Worm (Caenorhabditis elegans) whole organism, L3 larva: ENCODE results near the gene Y102A5C.27.

ENCODE experiments used
- ZK546.5 ChIP-seq: sonication (generic microtip); optimal IDR thresholded peaks from 2 replicates; lab custom pipeline; 2017; ENCODE audit warnings: missing biosample characterization, missing genetic modification characterization
- aly-2 ChIP-seq: fragments of 150-350 bp; optimal IDR thresholded peaks from 2 replicates; lab custom pipeline; 2014; ENCODE audit warnings: missing biosample characterization, missing genetic modification characterization
- ama-1 ChIP-seq: fragments of 150-350 bp; optimal IDR thresholded peaks from 2 replicates; lab custom pipeline; 2018
- ceh-16 ChIP-seq: sonication (generic microtip); optimal IDR thresholded peaks from 2 replicates; lab custom pipeline; 2017; ENCODE audit warnings: missing biosample characterization, missing genetic modification characterization
- ceh-28 ChIP-seq: fragments of 150-350 bp; optimal IDR thresholded peaks from 2 replicates; lab custom pipeline; 2014; ENCODE audit warnings: missing biosample characterization, missing genetic modification reagents, missing genetic modification characterization
- ceh-9 ChIP-seq: sonication (generic microtip); optimal IDR thresholded peaks from 2 replicates; lab custom pipeline; 2018; ENCODE audit warnings: missing biosample characterization, missing genetic modification characterization
- daf-12 ChIP-seq: fragments of 150-350 bp; optimal IDR thresholded peaks from 2 replicates; lab custom pipeline; 2014; ENCODE audit warnings: missing biosample characterization, missing genetic modification reagents, missing genetic modification characterization
- egl-27 ChIP-seq: sonication (generic microtip); optimal IDR thresholded peaks from 4 replicates; lab custom pipeline; 2017; ENCODE audit warnings: missing biosample characterization, missing genetic modification reagents, missing genetic modification characterization
- elt-1 ChIP-seq: fragments of 150-350 bp; optimal IDR thresholded peaks from 2 replicates; lab custom pipeline; 2014; ENCODE audit warnings: missing biosample characterization, missing genetic modification characterization
- elt-2 ChIP-seq: sonication (generic microtip); optimal IDR thresholded peaks from 2 replicates; lab custom pipeline; 2016; ENCODE audit warnings: missing genetic modification reagents, mild to moderate bottlenecking, missing genetic modification characterization, missing compliant biosample characterization
- elt-3 ChIP-seq, 3 experiments: fragments of 150-350 bp in 1 of 3; sonication (generic microtip) in 2 of 3; optimal IDR thresholded peaks; 2 replicates in 2 of 3; 4 replicates in 1 of 3; lab custom pipeline; 2014 to 2017; ENCODE audit warnings: missing biosample characterization in 3 of 3, missing genetic modification characterization in 3 of 3
- eor-1 ChIP-seq, 2 experiments: fragments of 150-350 bp; optimal IDR thresholded peaks; 2 replicates each; lab custom pipeline; 2014 to 2018; ENCODE audit warnings: missing biosample characterization in 2 of 2, missing genetic modification characterization in 2 of 2
- fkh-10 ChIP-seq: sonication (generic microtip); optimal IDR thresholded peaks from 2 replicates; lab custom pipeline; 2017; ENCODE audit warnings: missing biosample characterization, missing genetic modification reagents, missing genetic modification characterization
- fkh-2 ChIP-seq: fragments of 150-350 bp; optimal IDR thresholded peaks from 2 replicates; lab custom pipeline; 2014; ENCODE audit warnings: missing biosample characterization, missing genetic modification reagents, missing genetic modification characterization
- fos-1 ChIP-seq: fragments of 150-350 bp; optimal IDR thresholded peaks from 2 replicates; lab custom pipeline; 2014; ENCODE audit warnings: missing biosample characterization, missing genetic modification characterization
- jun-1 ChIP-seq: fragments of 150-350 bp; optimal IDR thresholded peaks from 2 replicates; lab custom pipeline; 2014; ENCODE audit warnings: missing biosample characterization, missing genetic modification reagents, missing genetic modification characterization
- lin-15B ChIP-seq: fragments of 150-350 bp; optimal IDR thresholded peaks from 2 replicates; lab custom pipeline; 2014; ENCODE audit warnings: missing biosample characterization, missing genetic modification characterization
- lin-39 ChIP-seq: fragments of 150-350 bp; optimal IDR thresholded peaks from 2 replicates; lab custom pipeline; 2018; ENCODE audit warnings: missing biosample characterization, missing genetic modification reagents, missing genetic modification characterization
- lsy-12 ChIP-seq: sonication (generic microtip); optimal IDR thresholded peaks from 2 replicates; lab custom pipeline; 2016; ENCODE audit warnings: mild to moderate bottlenecking, missing genetic modification characterization, missing compliant biosample characterization
- mdl-1 ChIP-seq: fragments of 150-350 bp; optimal IDR thresholded peaks from 2 replicates; lab custom pipeline; 2014; ENCODE audit warnings: missing biosample characterization, missing genetic modification characterization
- mml-1 ChIP-seq: fragments of 150-350 bp; sonication (generic microtip); optimal IDR thresholded peaks from 3 replicates; lab custom pipeline; 2014; ENCODE audit warnings: missing biosample characterization, missing genetic modification characterization
- nfya-1 ChIP-seq: sonication (generic microtip); optimal IDR thresholded peaks from 2 replicates; lab custom pipeline; 2017; ENCODE audit warnings: missing genetic modification characterization, mild to moderate bottlenecking, missing compliant biosample characterization, antibody characterized with exemption, moderate library complexity; ENCODE audit not compliant: insufficient read depth
- nhr-11 ChIP-seq: fragments of 150-350 bp; optimal IDR thresholded peaks from 2 replicates; lab custom pipeline; 2014; ENCODE audit warnings: missing biosample characterization, missing genetic modification characterization
- nhr-12 ChIP-seq: fragments of 150-350 bp; optimal IDR thresholded peaks from 2 replicates; lab custom pipeline; 2014; ENCODE audit warnings: missing biosample characterization, missing genetic modification characterization
- nhr-23 ChIP-seq: fragments of 150-350 bp; optimal IDR thresholded peaks from 2 replicates; lab custom pipeline; 2014; ENCODE audit warnings: missing biosample characterization, missing genetic modification reagents, missing genetic modification characterization
- nhr-237 ChIP-seq: fragments of 150-350 bp; optimal IDR thresholded peaks from 2 replicates; lab custom pipeline; 2014; ENCODE audit warnings: missing biosample characterization, missing genetic modification characterization
- nhr-25 ChIP-seq: sonication (generic microtip); optimal IDR thresholded peaks from 2 replicates; lab custom pipeline; 2017; ENCODE audit warnings: missing biosample characterization, missing genetic modification characterization
- nhr-28 ChIP-seq: fragments of 150-350 bp; optimal IDR thresholded peaks from 2 replicates; lab custom pipeline; 2014; ENCODE audit warnings: missing biosample characterization, missing genetic modification characterization
- nhr-43 ChIP-seq: sonication (generic microtip); optimal IDR thresholded peaks from 2 replicates; lab custom pipeline; 2016; ENCODE audit warnings: mild to moderate bottlenecking, missing genetic modification characterization, missing compliant biosample characterization; ENCODE audit not compliant: poor library complexity, severe bottlenecking
- nhr-76 ChIP-seq: fragments of 150-350 bp; sonication (generic microtip); optimal IDR thresholded peaks from 5 replicates; lab custom pipeline; 2014; ENCODE audit warnings: missing biosample characterization, missing genetic modification characterization
- nhr-77 ChIP-seq: fragments of 150-350 bp; optimal IDR thresholded peaks from 2 replicates; lab custom pipeline; 2014; ENCODE audit warnings: missing biosample characterization, missing genetic modification characterization
- sea-2 ChIP-seq: fragments of 150-350 bp; sonication (generic microtip); optimal IDR thresholded peaks from 4 replicates; lab custom pipeline; 2014; ENCODE audit warnings: missing biosample characterization, missing genetic modification reagents, missing genetic modification characterization
- skn-1 ChIP-seq: fragments of 150-350 bp; optimal IDR thresholded peaks from 2 replicates; lab custom pipeline; 2014; ENCODE audit warnings: missing biosample characterization, missing genetic modification characterization
- snpc-4 ChIP-seq: fragments of 150-350 bp; optimal IDR thresholded peaks from 2 replicates; lab custom pipeline; 2014; ENCODE audit warnings: missing biosample characterization, missing genetic modification characterization
- tbx-2 ChIP-seq: sonication (generic microtip); optimal IDR thresholded peaks from 2 replicates; lab custom pipeline; 2016; ENCODE audit warnings: mild to moderate bottlenecking, missing genetic modification characterization, missing compliant biosample characterization
- unc-62 ChIP-seq: fragments of 150-350 bp; sonication (generic microtip); optimal IDR thresholded peaks from 4 replicates; lab custom pipeline; 2014; ENCODE audit warnings: missing biosample characterization, missing genetic modification reagents, missing genetic modification characterization
- zag-1 ChIP-seq: fragments of 150-350 bp; optimal IDR thresholded peaks from 2 replicates; lab custom pipeline; 2014; ENCODE audit warnings: missing biosample characterization, missing genetic modification characterization
- ztf-11 ChIP-seq: fragments of 150-350 bp; optimal IDR thresholded peaks from 2 replicates; lab custom pipeline; 2014; ENCODE audit warnings: missing biosample characterization, missing genetic modification characterization
- ztf-4 ChIP-seq: fragments of 150-350 bp; optimal IDR thresholded peaks from 2 replicates; lab custom pipeline; 2014; ENCODE audit warnings: missing biosample characterization, missing genetic modification characterization

Gene Y102A5C.27

ce11 chrV:17000635-17001034 is 12.1 kb upstream of the Y102A5C.27 start:
- TF ChIP-seq nfya-1 (tag; lab: Kevin White, UChicago) (no peak), ceh-16 (no peak), mml-1 (tag; lab: Kevin White, UChicago) (no peak), zag-1 (tag; lab: Kevin White, UChicago) (no peak), nhr-11 (tag; lab: Kevin White, UChicago) (no peak), jun-1 (tag; lab: Kevin White, UChicago) (no peak), nhr-76 (tag; lab: Kevin White, UChicago) (no peak), ceh-28 (tag; lab: Kevin White, UChicago) (no peak), fkh-10 (GFP tag; lab: Kevin White, UChicago) (no peak), ztf-11 (tag; lab: Kevin White, UChicago) (no peak), lin-15B (tag; lab: Kevin White, UChicago) (no peak), lsy-12 (tag; lab: Kevin White, UChicago) (no peak), tbx-2 (tag; lab: Kevin White, UChicago) (no peak), fos-1 (no peak), skn-1 (no peak), nhr-25 (tag; lab: Kevin White, UChicago) (no peak), fkh-2 (tag; lab: Kevin White, UChicago) (no peak), nhr-28 (no peak), nhr-23 (no peak)

ce11 chrV:17000204-17000603 is 11.7 kb upstream of the Y102A5C.27 start, which contains the start of gene str-217:
Gene str-217, minus strand, starts transcription at chrV:17000304.
- TF ChIP-seq jun-1 (tag; lab: Kevin White, UChicago): no peak
- no peak for TF ChIP-seq egl-27
- TF ChIP-seq lin-15B (tag; lab: Kevin White, UChicago): no peak
- TF ChIP-seq nfya-1 (tag; lab: Kevin White, UChicago): no peak
- TF ChIP-seq daf-12 (tag; lab: Kevin White, UChicago): no peak
- TF ChIP-seq snpc-4 (tag; lab: Kevin White, UChicago): no peak
- TF ChIP-seq elt-3 (tag; optimal IDR thresholded peaks at IDR 0.05; lab: Kevin White, UChicago): no peak
- no peak for TF ChIP-seq ama-1 (lab: Kevin White, UChicago)
- TF ChIP-seq lin-39: no peak
- no peak for TF ChIP-seq nhr-77 (tag; lab: Kevin White, UChicago)
- no peak for TF ChIP-seq aly-2 (tag; lab: Kevin White, UChicago)
- TF ChIP-seq mdl-1: no peak
- no peak for TF ChIP-seq nhr-76 (tag; lab: Kevin White, UChicago)
- no peak for TF ChIP-seq ceh-28 (tag; lab: Kevin White, UChicago)
- TF ChIP-seq fkh-10 (GFP tag; lab: Kevin White, UChicago): no peak
- TF ChIP-seq mml-1 (tag; lab: Kevin White, UChicago): no peak
- TF ChIP-seq nhr-12: no peak
- TF ChIP-seq, all 47 proteins: peak for 0

- TF ChIP-seq elt-1 (tag; lab: Kevin White, UChicago): no peak
- TF ChIP-seq lsy-12 (tag; lab: Kevin White, UChicago): no peak
- no peak for TF ChIP-seq mdl-1
- TF ChIP-seq jun-1 (tag; lab: Kevin White, UChicago): no peak
- TF ChIP-seq eor-1 (tag; optimal IDR thresholded peaks at IDR 0.05; lab: Kevin White, UChicago): no peak
- no peak for TF ChIP-seq ceh-9 (tag; lab: Kevin White, UChicago)
- no peak for TF ChIP-seq fos-1
- no peak for TF ChIP-seq nfya-1 (tag; lab: Kevin White, UChicago)
- TF ChIP-seq nhr-237 (tag; lab: Kevin White, UChicago): no peak
- TF ChIP-seq egl-27: no peak
- TF ChIP-seq ZK546.5 (tag; lab: Kevin White, UChicago): no peak
- TF ChIP-seq sea-2 (GFP tag; lab: Kevin White, UChicago): no peak
- TF ChIP-seq nhr-12: no peak
- TF ChIP-seq elt-2 (tag; lab: Kevin White, UChicago): no peak
- TF ChIP-seq unc-62: no peak
Observed at ce11 chrV:16992383-16992782, 3.9 kb upstream of the Y102A5C.27 start.

- TF ChIP-seq ama-1 (lab: Kevin White, UChicago) (no peak), ZK546.5 (tag; lab: Kevin White, UChicago) (no peak), nfya-1 (tag; lab: Kevin White, UChicago) (no peak), fkh-2 (tag; lab: Kevin White, UChicago) (no peak), mml-1 (tag; lab: Kevin White, UChicago) (no peak), nhr-77 (tag; lab: Kevin White, UChicago) (no peak), ztf-4 (tag; lab: Kevin White, UChicago) (no peak), nhr-28 (no peak), ceh-16 (no peak), ceh-9 (tag; lab: Kevin White, UChicago) (no peak), elt-2 (tag; lab: Kevin White, UChicago) (no peak), nhr-43 (tag; lab: Kevin White, UChicago) (no peak), nhr-76 (tag; lab: Kevin White, UChicago) (no peak)
Observed at ce11 chrV:16991734-16992133, 3.2 kb upstream of the Y102A5C.27 start, which contains the start of gene srz-95. Gene srz-95, plus strand, starts transcription at chrV:16992034.
